Worm (Caenorhabditis elegans) whole organism, dauer: ENCODE results near the gene Y49F6B.13.

Experiments
- unc-62 ChIP-seq: sonication (generic microtip); optimal IDR thresholded peaks from 2 replicates; lab custom pipeline; 2017; ENCODE audit warnings: missing biosample characterization, missing genetic modification reagents, missing genetic modification characterization

The Y49F6B.13 gene

DNA sequence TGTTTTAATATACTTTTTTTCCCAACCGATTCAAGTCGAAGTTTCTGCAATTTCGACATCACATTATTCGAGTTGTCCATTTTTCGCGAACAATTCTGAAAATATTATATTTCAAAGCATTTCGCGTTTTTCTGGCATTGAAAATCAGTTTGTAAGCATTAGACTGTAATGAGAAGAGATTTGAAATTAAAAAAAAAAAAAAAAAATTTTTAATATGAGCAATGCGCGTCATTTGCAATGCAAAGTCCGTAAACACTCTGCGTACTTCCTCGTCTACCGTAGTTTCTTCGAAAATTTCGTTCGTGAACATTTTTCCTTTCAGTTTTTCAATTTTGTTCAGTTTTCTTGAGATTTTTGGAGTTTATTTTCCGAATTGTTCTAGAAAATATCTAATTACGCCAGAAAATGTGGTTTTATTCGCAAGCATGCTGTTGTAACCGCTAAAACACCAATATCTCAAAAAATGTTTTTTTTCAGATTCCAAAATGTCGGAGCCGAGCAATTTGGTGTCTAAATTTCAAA lies 26.2 kb downstream of the Y49F6B.13 start, which contains the start of the genes C16C8.5 and C16C8.16:
C16C8.5 (minus strand) TSS at position 101 of the 522 bp plus-strand sequence.
C16C8.16 (plus strand) TSS at position 472 of the 522 bp plus-strand sequence.
- no peak for TF ChIP-seq unc-62 (GFP tag; lab: Kevin White, UChicago)

ce11 chrII:3444280-3444679 lies 27.2 kb downstream of the Y49F6B.13 start, which contains the start of gene C16C8.4:
TSS of gene C16C8.4 (minus strand) at chrII:3444380.
- no peak for TF ChIP-seq unc-62 (GFP tag; lab: Kevin White, UChicago)

ce11 chrII:3443154-3443553 lies 28.3 kb downstream of the Y49F6B.13 start, which contains the start of gene C16C8.22:
TSS of gene C16C8.22 (minus strand) at chrII:3443254.
- no peak for TF ChIP-seq unc-62 (GFP tag; lab: Kevin White, UChicago)

DNA sequence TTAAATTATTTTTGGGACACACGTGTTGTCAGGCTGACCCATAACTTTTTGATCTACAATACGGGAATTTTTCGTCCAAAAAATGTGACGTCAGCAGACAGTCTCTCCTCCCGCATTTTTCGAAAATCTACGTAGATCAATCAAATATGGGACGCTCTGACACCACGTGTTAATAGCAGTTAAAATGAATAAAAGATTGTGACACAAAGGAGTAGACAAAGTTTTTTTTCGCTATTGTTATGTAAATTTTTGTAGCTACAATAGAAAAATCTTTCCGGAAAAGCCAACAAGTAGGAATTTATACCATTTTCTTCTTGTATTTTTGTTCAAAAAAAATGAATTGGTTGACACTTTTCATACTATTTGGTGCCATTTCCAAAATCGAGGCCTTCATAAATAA lies 30.1 kb downstream of the Y49F6B.13 start, which contains the start of gene C16C8.27:
C16C8.27 (plus strand) TSS at position 301 of the 400 bp plus-strand sequence.
- no peak for TF ChIP-seq unc-62 (GFP tag; lab: Kevin White, UChicago)

ce11 chrII:3440641-3440926 lies 30.9 kb downstream of the Y49F6B.13 start, which contains the start of gene C16C8.17:
TSS of gene C16C8.17 (plus strand) at chrII:3440827.
- no peak for TF ChIP-seq unc-62 (GFP tag; lab: Kevin White, UChicago)

DNA sequence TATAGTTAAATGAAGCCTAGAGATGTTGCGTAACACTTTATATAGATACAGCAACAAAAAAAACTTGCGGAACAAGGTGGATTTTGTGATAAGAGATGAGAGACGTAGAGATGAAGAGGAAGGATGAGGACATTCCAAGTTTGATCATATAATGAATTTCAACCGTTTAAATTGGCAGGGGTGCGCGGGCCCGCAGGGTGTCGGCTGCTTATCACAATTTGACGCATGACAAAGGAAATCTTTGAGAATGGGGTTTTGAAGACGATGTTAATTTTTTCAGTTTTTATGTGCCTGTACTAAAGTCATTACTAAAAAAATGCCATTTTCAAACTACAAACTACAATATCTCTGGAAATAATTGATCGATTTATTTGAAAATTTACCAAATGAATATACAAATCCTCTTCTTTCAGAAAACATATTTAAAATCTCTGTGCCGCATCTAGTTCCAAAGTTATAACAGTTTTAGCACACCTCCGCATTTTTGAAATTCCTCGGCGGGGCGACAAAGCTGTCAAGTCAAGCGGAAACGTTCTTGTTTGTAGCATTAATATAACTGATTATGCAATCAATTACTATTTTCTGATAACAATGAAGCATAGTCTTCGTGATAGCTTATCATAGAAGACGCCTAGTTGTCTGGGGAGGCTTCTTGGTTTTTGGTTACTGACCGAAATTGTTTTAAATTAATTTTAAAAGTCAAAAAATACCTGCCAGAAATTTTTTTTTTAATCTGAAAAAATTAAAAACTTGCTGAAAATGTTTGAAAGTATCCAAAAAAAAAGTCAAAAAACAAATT lies 31.5 kb downstream of the Y49F6B.13 start:
- TF ChIP-seq unc-62 (GFP tag; lab: Kevin White, UChicago), result no peak

DNA sequence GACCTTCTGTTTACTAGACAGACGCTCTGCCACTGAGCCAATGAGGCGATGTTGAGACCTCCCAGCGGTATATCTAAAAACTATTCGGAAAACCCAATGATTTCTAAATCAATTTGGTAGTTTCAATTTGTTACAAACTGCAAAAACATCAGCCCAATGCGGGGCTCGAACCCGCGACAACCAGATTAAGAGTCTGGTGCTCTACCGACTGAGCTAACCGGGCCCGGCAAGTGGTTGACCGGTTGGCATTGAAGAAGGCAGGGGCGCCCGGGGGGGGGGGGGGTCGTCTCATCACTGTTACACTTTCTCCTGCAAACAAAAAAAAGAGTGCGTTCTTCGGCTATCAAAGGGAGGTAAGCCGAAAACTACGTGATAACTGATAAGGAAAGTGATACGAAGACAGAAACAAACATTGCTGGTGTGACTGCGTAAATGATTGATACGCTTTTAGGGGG lies 32.2 kb downstream of the Y49F6B.13 start:
- TF ChIP-seq unc-62 (GFP tag; lab: Kevin White, UChicago), result no peak

ce11 chrII:3438280-3438679 lies 33.2 kb downstream of the Y49F6B.13 start:
- TF ChIP-seq unc-62 (GFP tag; lab: Kevin White, UChicago), result no peak

- no peak for TF ChIP-seq unc-62 (GFP tag; lab: Kevin White, UChicago)
These were observed 34.1 kb downstream of the Y49F6B.13 start for ce11 chrII:3437393-3437792.

DNA sequence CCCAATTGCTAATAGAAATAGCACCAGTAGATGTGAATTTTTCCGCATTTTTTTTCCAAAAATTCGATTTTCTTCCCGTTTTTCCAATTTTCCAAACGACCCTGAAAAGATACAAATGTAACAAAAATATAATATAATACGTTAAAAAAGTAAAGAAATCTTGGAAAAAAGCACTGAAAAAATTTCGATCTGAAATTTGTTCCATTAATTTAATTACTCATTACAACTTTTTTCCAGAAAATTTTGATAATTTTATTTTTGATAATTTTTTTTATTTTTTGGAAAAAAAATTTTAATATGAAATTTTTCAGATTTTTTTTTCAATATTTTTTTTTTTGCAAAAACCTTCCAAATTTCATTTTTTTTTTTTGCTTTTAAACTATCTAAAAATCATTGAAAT lies 35.1 kb downstream of the Y49F6B.13 start, which contains the start of gene skpo-2:
skpo-2 (minus strand) TSS at position 101 of the 400 bp plus-strand sequence.
- TF ChIP-seq unc-62 (GFP tag; lab: Kevin White, UChicago), result no peak

DNA sequence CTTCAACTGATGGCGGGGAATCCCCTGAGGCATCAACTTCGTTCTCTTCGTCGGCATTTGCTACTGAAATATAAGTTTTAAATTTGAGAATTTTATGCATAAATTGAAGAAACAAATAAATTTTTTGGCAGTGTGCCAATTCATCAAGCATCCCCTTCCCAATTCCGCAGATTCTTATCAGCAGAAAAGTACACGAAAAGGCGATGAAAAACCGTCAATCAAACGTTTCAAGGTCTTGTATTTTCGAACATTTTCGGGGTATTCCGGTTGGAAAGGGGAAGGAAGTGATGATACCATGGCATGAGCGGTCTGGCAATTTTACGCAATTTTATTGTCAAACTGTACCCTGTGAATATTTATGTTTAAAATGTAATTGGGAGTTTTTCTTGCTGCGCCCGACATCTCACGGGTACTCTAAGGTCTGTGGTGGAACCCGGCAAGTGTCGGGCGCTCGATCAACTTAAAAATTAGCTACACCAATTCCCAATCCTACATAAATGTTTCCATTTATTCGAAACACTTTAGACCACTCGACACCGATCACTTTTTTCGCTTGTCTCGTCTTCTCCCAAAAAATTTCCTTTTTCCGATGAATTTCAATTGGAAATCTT lies 36.5 kb downstream of the Y49F6B.13 start:
- no peak for TF ChIP-seq unc-62 (GFP tag; lab: Kevin White, UChicago)

- no peak for TF ChIP-seq unc-62 (GFP tag; lab: Kevin White, UChicago)
These were observed 42.1 kb downstream of the Y49F6B.13 start, which contains the start of gene C16C8.18 for ce11 chrII:3429400-3429799. TSS of gene C16C8.18 (plus strand) at chrII:3429700.

DNA sequence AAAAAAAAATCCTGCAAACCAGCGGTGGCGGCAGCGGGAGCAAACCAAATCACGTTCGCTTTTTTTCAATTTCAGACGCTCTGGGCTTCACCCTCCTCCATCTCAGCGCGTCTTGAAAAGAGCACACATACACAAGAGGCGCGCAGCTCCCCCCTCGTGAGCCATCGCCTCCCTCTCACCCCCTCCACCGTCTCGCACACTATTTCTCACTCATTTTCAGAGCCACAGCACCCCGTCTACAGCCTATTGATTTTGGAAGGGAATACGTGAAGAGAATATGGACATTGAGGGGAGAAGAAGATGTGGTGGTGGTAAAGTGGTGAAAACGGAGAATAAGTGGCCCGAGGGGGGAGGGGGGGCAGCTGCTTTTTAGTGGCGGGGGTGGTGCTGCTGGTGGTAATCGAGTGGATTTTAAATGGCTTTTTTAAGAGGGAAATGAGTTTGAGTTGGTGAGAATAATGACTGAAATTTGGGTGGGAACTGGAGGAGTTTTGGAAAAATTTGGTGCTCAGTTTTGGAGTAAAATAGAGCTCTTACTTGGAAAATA lies 43.3 kb downstream of the Y49F6B.13 start:
- TF ChIP-seq unc-62 (GFP tag; lab: Kevin White, UChicago), result no peak

- no peak for TF ChIP-seq unc-62 (GFP tag; lab: Kevin White, UChicago)
These were observed 46.1 kb downstream of the Y49F6B.13 start, which contains the start of gene nep-11 for ce11 chrII:3425433-3425832. TSS of gene nep-11 (minus strand) at chrII:3425533.

- TF ChIP-seq unc-62 (GFP tag; lab: Kevin White, UChicago), result no peak
These were observed 48.6 kb downstream of the Y49F6B.13 start for ce11 chrII:3422938-3423337.
